Fruit fly (Drosophila melanogaster) whole organism, prepupa: ENCODE results near the gene CG43245.

ENCODE experiments used
- Blimp-1 ChIP-seq: fragments of 200-800 bp; sonication (Bioruptor generic); optimal IDR thresholded peaks from 3 replicates; lab custom pipeline; 2017; ENCODE audit warnings: missing biosample characterization, missing genetic modification characterization, mild to moderate bottlenecking, moderate library complexity, missing genetic modification reagents
- CG10631 ChIP-seq: fragments of 200-800 bp; sonication (Bioruptor generic); optimal IDR thresholded peaks from 2 replicates; lab custom pipeline; 2016; ENCODE audit warnings: missing biosample characterization, missing genetic modification characterization
- CG10669 ChIP-seq: fragments of 200-800 bp; sonication (Bioruptor generic); optimal IDR thresholded peaks from 3 replicates; lab custom pipeline; 2018; ENCODE audit warnings: missing biosample characterization, mild to moderate bottlenecking, missing genetic modification characterization, moderate library complexity
- CG11294 ChIP-seq: fragments of 200-800 bp; sonication (Bioruptor generic); IDR thresholded peaks from 2 replicates; pipeline ENCODE4 v1.3.6; 2022; ENCODE audit warnings: missing biosample characterization, missing genetic modification characterization
- CG11762 ChIP-seq: fragments of 200-800 bp; sonication (Bioruptor generic); optimal IDR thresholded peaks from 3 replicates; lab custom pipeline; 2016; ENCODE audit warnings: missing biosample characterization, missing genetic modification characterization; ENCODE audit not compliant: insufficient read depth
- CG11902 ChIP-seq: fragments of 200-800 bp; sonication (Bioruptor generic); optimal IDR thresholded peaks from 3 replicates; lab custom pipeline; 2016; ENCODE audit warnings: missing biosample characterization, missing genetic modification characterization
- CG15336 ChIP-seq: fragments of 200-800 bp; sonication (Bioruptor generic); IDR thresholded peaks from 2 replicates; pipeline ENCODE4 v1.3.6; 2022; ENCODE audit warnings: missing biosample characterization, missing genetic modification characterization
- CG1621 ChIP-seq: fragments of 200-800 bp; sonication (Bioruptor generic); optimal IDR thresholded peaks from 3 replicates; lab custom pipeline; 2018; ENCODE audit warnings: missing biosample characterization, mild to moderate bottlenecking, missing genetic modification characterization
- CG16779 ChIP-seq: fragments of 200-800 bp; sonication (Bioruptor generic); optimal IDR thresholded peaks from 3 replicates; lab custom pipeline; 2017; ENCODE audit warnings: missing biosample characterization, mild to moderate bottlenecking, missing genetic modification characterization
- CG31627 ChIP-seq: fragments of 200-800 bp; sonication (Bioruptor generic); optimal IDR thresholded peaks from 3 replicates; lab custom pipeline; 2016; ENCODE audit warnings: missing biosample characterization, missing genetic modification characterization
- CG34406 ChIP-seq: fragments of 200-800 bp; sonication (Bioruptor generic); optimal IDR thresholded peaks from 3 replicates; lab custom pipeline; 2016; ENCODE audit warnings: missing biosample characterization, missing genetic modification characterization
- CG6163 ChIP-seq: fragments of 200-800 bp; sonication (Bioruptor generic); IDR thresholded peaks from 3 replicates; pipeline ENCODE4 v1.3.6; 2022; ENCODE audit warnings: missing biosample characterization, missing genetic modification characterization
- CG6276 ChIP-seq: fragments of 200-800 bp; sonication (Bioruptor generic); optimal IDR thresholded peaks from 2 replicates; lab custom pipeline; 2017; ENCODE audit warnings: missing biosample characterization, mild to moderate bottlenecking, missing genetic modification characterization
- CG6792 ChIP-seq: fragments of 200-800 bp; sonication (Bioruptor generic); optimal IDR thresholded peaks from 3 replicates; lab custom pipeline; 2016; ENCODE audit warnings: missing biosample characterization, missing genetic modification characterization
- CG6808 ChIP-seq: fragments of 200-800 bp; sonication (Bioruptor generic); optimal IDR thresholded peaks from 3 replicates; lab custom pipeline; 2017; ENCODE audit warnings: missing biosample characterization, missing genetic modification characterization, mild to moderate bottlenecking, moderate library complexity, missing genetic modification reagents
- CG7368 ChIP-seq: fragments of 200-800 bp; sonication (Bioruptor generic); optimal IDR thresholded peaks from 3 replicates; lab custom pipeline; 2016; ENCODE audit warnings: missing biosample characterization, missing genetic modification characterization
- CG8119 ChIP-seq: fragments of 200-800 bp; sonication (Bioruptor generic); IDR thresholded peaks from 3 replicates; pipeline ENCODE4 v1.3.6; 2022; ENCODE audit warnings: missing biosample characterization, missing genetic modification characterization
- CG8319 ChIP-seq: fragments of 200-800 bp; sonication (Bioruptor generic); optimal IDR thresholded peaks from 3 replicates; lab custom pipeline; 2016; ENCODE audit warnings: missing biosample characterization, missing genetic modification characterization
- CG8632 ChIP-seq: fragments of 200-800 bp; sonication (Bioruptor generic); optimal IDR thresholded peaks from 3 replicates; lab custom pipeline; 2016; ENCODE audit warnings: missing biosample characterization, missing genetic modification characterization
- CG9139 ChIP-seq: fragments of 200-800 bp; sonication (Bioruptor generic); optimal IDR thresholded peaks from 3 replicates; lab custom pipeline; 2017; ENCODE audit warnings: missing biosample characterization, mild to moderate bottlenecking, missing genetic modification characterization
- Eip75B ChIP-seq: fragments of 200-800 bp; sonication (Bioruptor generic); optimal IDR thresholded peaks from 3 replicates; lab custom pipeline; 2016; ENCODE audit warnings: missing biosample characterization, missing genetic modification characterization
- Eip93F ChIP-seq: fragments of 200-800 bp; sonication (Bioruptor generic); optimal IDR thresholded peaks from 2 replicates; lab custom pipeline; 2016; ENCODE audit warnings: missing biosample characterization, mild to moderate bottlenecking, missing genetic modification characterization
- Ets21C ChIP-seq: fragments of 200-800 bp; sonication (Bioruptor generic); optimal IDR thresholded peaks from 3 replicates; lab custom pipeline; 2016; ENCODE audit warnings: missing biosample characterization, missing genetic modification characterization
- Ets96B ChIP-seq: fragments of 200-800 bp; optimal IDR thresholded peaks from 2 replicates; lab custom pipeline; 2019; ENCODE audit warnings: missing biosample characterization, mild to moderate bottlenecking, missing genetic modification characterization, moderate library complexity
- Gug ChIP-seq: fragments of 200-800 bp; sonication (Bioruptor generic); IDR thresholded peaks from 2 replicates; pipeline ENCODE4 v1.3.6; 2022; ENCODE audit warnings: missing biosample characterization, missing genetic modification characterization
- Hr38 ChIP-seq: sonication (Bioruptor generic); optimal IDR thresholded peaks from 2 replicates; lab custom pipeline; 2016; ENCODE audit warnings: missing biosample characterization, missing genetic modification characterization
- Lpt ChIP-seq: fragments of 200-800 bp; sonication (Bioruptor generic); optimal IDR thresholded peaks from 3 replicates; lab custom pipeline; 2016; ENCODE audit warnings: missing biosample characterization, missing genetic modification characterization
- Met ChIP-seq: fragments of 200-800 bp; sonication (Bioruptor generic); optimal IDR thresholded peaks from 3 replicates; lab custom pipeline; 2016; ENCODE audit warnings: missing biosample characterization, missing genetic modification characterization
- OdsH ChIP-seq: fragments of 200-800 bp; sonication (Bioruptor generic); optimal IDR thresholded peaks from 3 replicates; lab custom pipeline; 2016; ENCODE audit warnings: missing biosample characterization, missing genetic modification characterization
- Smox ChIP-seq: fragments of 200-800 bp; sonication (Bioruptor generic); optimal IDR thresholded peaks from 3 replicates; lab custom pipeline; 2016; ENCODE audit warnings: missing biosample characterization, missing genetic modification characterization
- Sox102F ChIP-seq: fragments of 200-800 bp; sonication (Bioruptor generic); optimal IDR thresholded peaks from 2 replicates; lab custom pipeline; 2016; ENCODE audit warnings: missing biosample characterization, mild to moderate bottlenecking, missing genetic modification characterization
- Sox14 ChIP-seq: fragments of 200-800 bp; sonication (Bioruptor generic); optimal IDR thresholded peaks from 3 replicates; lab custom pipeline; 2016; ENCODE audit warnings: missing biosample characterization, missing genetic modification characterization
- Sox15 ChIP-seq: fragments of 200-800 bp; sonication (Bioruptor generic); optimal IDR thresholded peaks from 3 replicates; lab custom pipeline; 2016; ENCODE audit warnings: missing biosample characterization, missing genetic modification characterization
- acj6 ChIP-seq: fragments of 200-800 bp; sonication (Bioruptor generic); optimal IDR thresholded peaks from 3 replicates; lab custom pipeline; 2016; ENCODE audit warnings: missing biosample characterization, missing genetic modification characterization
- dac ChIP-seq: fragments of 200-800 bp; sonication (Bioruptor generic); optimal IDR thresholded peaks from 2 replicates; lab custom pipeline; 2017; ENCODE audit warnings: missing biosample characterization, mild to moderate bottlenecking, missing genetic modification characterization
- dsx ChIP-seq: fragments of 200-800 bp; optimal IDR thresholded peaks from 3 replicates; lab custom pipeline; 2019; ENCODE audit warnings: missing biosample characterization, mild to moderate bottlenecking, missing genetic modification characterization, moderate library complexity; ENCODE audit not compliant: poor library complexity, severe bottlenecking
- esn ChIP-seq: fragments of 200-800 bp; sonication (Bioruptor generic); optimal IDR thresholded peaks from 2 replicates; lab custom pipeline; 2016; ENCODE audit warnings: missing biosample characterization, mild to moderate bottlenecking, missing genetic modification characterization, moderate library complexity
- fd59A ChIP-seq: fragments of 200-800 bp; sonication (Bioruptor generic); optimal IDR thresholded peaks from 2 replicates; lab custom pipeline; 2017; ENCODE audit warnings: missing biosample characterization, mild to moderate bottlenecking, missing genetic modification characterization, missing genetic modification reagents
- fd85E ChIP-seq: fragments of 200-800 bp; sonication (Bioruptor generic); optimal IDR thresholded peaks from 3 replicates; lab custom pipeline; 2016; ENCODE audit warnings: missing biosample characterization, missing genetic modification characterization
- fkh ChIP-seq: fragments of 200-800 bp; sonication (Bioruptor generic); optimal IDR thresholded peaks from 3 replicates; lab custom pipeline; 2017; ENCODE audit warnings: missing biosample characterization, mild to moderate bottlenecking, missing genetic modification characterization, moderate library complexity
- net ChIP-seq: fragments of 200-800 bp; sonication (Bioruptor generic); optimal IDR thresholded peaks from 3 replicates; lab custom pipeline; 2016; ENCODE audit warnings: missing biosample characterization, missing genetic modification characterization
- pdm3 ChIP-seq: fragments of 200-800 bp; sonication (Bioruptor generic); optimal IDR thresholded peaks from 3 replicates; lab custom pipeline; 2016; ENCODE audit warnings: missing biosample characterization, missing genetic modification characterization
- salr ChIP-seq, 2 experiments: fragments of 200-800 bp; sonication (Bioruptor generic); optimal IDR thresholded peaks; 3 replicates each; lab custom pipeline; 2016 to 2018; ENCODE audit warnings: missing biosample characterization in 2 of 2, missing genetic modification characterization in 2 of 2, mild to moderate bottlenecking in 1 of 2
- spab ChIP-seq: fragments of 200-800 bp; sonication (Bioruptor generic); optimal IDR thresholded peaks from 2 replicates; lab custom pipeline; 2017; ENCODE audit warnings: missing biosample characterization, mild to moderate bottlenecking, missing genetic modification characterization, missing genetic modification reagents
- ss ChIP-seq, 2 experiments: fragments of 200-800 bp; sonication (Bioruptor generic); optimal IDR thresholded peaks; 2 replicates in 1 of 2; 3 replicates in 1 of 2; lab custom pipeline; 2017 to 2018; ENCODE audit warnings: mild to moderate bottlenecking in 2 of 2, missing biosample characterization in 2 of 2, missing genetic modification characterization in 2 of 2, moderate library complexity in 1 of 2
- svp ChIP-seq: fragments of 200-800 bp; sonication (Bioruptor generic); peaks from one replicate; lab custom pipeline; 2016; ENCODE audit warnings: missing biosample characterization, missing genetic modification characterization
- topi ChIP-seq: fragments of 200-800 bp; sonication (Bioruptor generic); optimal IDR thresholded peaks from 3 replicates; lab custom pipeline; 2016; ENCODE audit warnings: missing biosample characterization, missing genetic modification characterization
- vri ChIP-seq: fragments of 200-800 bp; sonication (Bioruptor generic); optimal IDR thresholded peaks from 3 replicates; lab custom pipeline; 2016; ENCODE audit warnings: missing biosample characterization, mild to moderate bottlenecking, missing genetic modification characterization

Gene CG43245

DNA sequence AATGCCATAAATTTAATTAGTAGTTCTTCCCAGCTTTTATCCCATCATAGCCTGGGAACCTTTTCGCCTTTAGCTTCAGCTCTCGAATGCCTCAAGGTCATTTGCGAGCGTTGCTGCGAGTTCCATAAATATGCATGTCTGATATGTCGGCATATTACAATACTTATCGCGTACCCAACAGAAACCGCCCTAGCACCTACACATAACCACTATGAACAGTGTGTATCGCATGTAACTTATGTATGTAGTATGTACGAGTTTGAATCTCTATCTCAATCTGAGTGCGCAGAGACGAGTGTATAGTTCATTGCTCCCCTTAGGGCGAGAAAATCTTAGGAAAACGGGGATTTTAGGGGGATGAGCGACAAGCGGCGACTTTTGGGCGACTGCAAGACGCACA is 9.6 kb downstream of the CG43245 start:
- no peak for TF ChIP-seq CG7368 (GFP tag; lab: Kevin White, UChicago)
- no peak for TF ChIP-seq OdsH (GFP tag; lab: Kevin White, UChicago)
- TF ChIP-seq ss (GFP tag; optimal IDR thresholded peaks at IDR 0.05; lab: Kevin White, UChicago), result peak in 1 of 2 experiments; percentile 11

DNA sequence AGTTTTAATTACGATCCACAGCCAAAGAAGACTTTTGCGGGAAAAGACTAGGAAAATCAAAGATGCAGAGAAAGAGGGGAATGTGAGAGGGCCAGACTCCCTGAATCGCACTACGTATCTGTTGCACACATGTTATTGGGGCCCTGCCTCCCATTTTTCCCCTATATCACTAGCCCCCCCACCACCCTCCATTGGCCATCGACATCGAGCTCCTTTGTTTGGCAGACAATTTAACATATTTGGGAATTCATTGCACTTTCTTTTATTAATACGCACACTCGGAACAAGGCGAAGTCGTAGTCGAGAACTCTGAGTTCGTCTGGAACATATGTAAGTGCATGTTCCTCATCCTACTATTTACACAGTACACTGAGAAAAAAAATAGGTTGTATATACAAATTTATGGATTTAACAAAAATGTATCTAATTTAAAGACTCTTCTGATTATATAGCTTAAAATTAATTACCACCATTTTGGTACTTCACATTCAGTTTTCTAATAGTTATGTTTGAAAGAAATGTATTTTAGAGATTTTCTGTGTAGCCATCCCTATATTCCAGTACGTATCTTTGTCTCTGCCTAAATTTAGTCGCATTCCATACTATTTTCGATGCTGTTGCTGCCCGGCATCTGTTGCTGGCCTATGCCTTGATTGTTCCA is 11.4 kb downstream of the CG43245 start:
- TF ChIP-seq CG10669, result peak; percentile 55
- TF ChIP-seq CG8632 (GFP tag; lab: Kevin White, UChicago), result peak; percentile 40
- peak; percentile 69 for TF ChIP-seq dsx
- no peak for TF ChIP-seq CG11294 (GFP tag; lab: Robert Waterston, UW)
- peak; percentile 45 for TF ChIP-seq topi (GFP tag; lab: Kevin White, UChicago)
- peak; percentile 28 for TF ChIP-seq CG31627 (GFP tag; lab: Kevin White, UChicago)
- no peak for TF ChIP-seq CG8319 (GFP tag; lab: Kevin White, UChicago)
- TF ChIP-seq dac (GFP tag; lab: Kevin White, UChicago), result no peak
- peak; percentile 50 for TF ChIP-seq CG34406
- TF ChIP-seq Gug (GFP tag; lab: Robert Waterston, UW), result 0 out of 2 replicates have a peak, but pooled peaks have one; percentile 10
- no peak for TF ChIP-seq vri (GFP tag; lab: Kevin White, UChicago)
- no peak for TF ChIP-seq fkh (GFP tag; lab: Kevin White, UChicago)
- TF ChIP-seq Ets21C (GFP tag; lab: Kevin White, UChicago), result no peak
- TF ChIP-seq Sox102F (GFP tag; lab: Kevin White, UChicago), result no peak
- peak; percentile 51; the same call in 2 of the 3 replicates for TF ChIP-seq CG8119 (GFP tag; lab: Robert Waterston, UW)
- peak; percentile 41 for TF ChIP-seq Sox14 (GFP tag; lab: Kevin White, UChicago)
- peak; percentile 38 for TF ChIP-seq pdm3
- TF ChIP-seq CG6276 (GFP tag; lab: Kevin White, UChicago), result peak; percentile 6
- peak; percentile 55 for TF ChIP-seq net (GFP tag; lab: Kevin White, UChicago)
- peak; percentile 65 for TF ChIP-seq svp (GFP tag; lab: Kevin White, UChicago)
- TF ChIP-seq salr (GFP tag; optimal IDR thresholded peaks at IDR 0.05; lab: Kevin White, UChicago), result peak in 1 of 2 experiments; percentile 49
- TF ChIP-seq Blimp-1, result no peak
- no peak for TF ChIP-seq Hr38 (GFP tag; lab: Kevin White, UChicago)
- peak; percentile 16 for TF ChIP-seq CG6792 (GFP tag; lab: Kevin White, UChicago)
- peak; percentile 37 for TF ChIP-seq Met (GFP tag; lab: Kevin White, UChicago)
- peak; percentile 63; the same call in 2 of the 3 replicates for TF ChIP-seq CG6163
- TF ChIP-seq acj6 (GFP tag; lab: Kevin White, UChicago), result peak; percentile 53
- TF ChIP-seq CG6808 (GFP tag; lab: Kevin White, UChicago), result peak; percentile 34
- TF ChIP-seq CG7368 (GFP tag; lab: Kevin White, UChicago), result no peak
- peak; percentile 18 for TF ChIP-seq Smox (GFP tag; lab: Kevin White, UChicago)
- TF ChIP-seq fd59A, result peak; percentile 33
- TF ChIP-seq CG9139, result peak; percentile 35
- peak; percentile 14 for TF ChIP-seq Lpt
- TF ChIP-seq CG15336 (GFP tag; lab: Robert Waterston, UW), result peak; percentile 60
- TF ChIP-seq CG11762, result peak; percentile 21
- TF ChIP-seq esn (GFP tag; lab: Kevin White, UChicago), result peak; percentile 26
- no peak for TF ChIP-seq CG16779 (tag; lab: Kevin White, UChicago)
- TF ChIP-seq CG10631, result peak; percentile 66
- TF ChIP-seq Eip75B (GFP tag; lab: Kevin White, UChicago), result peak; percentile 53
- no peak for TF ChIP-seq fd85E (GFP tag; lab: Kevin White, UChicago)
- peak; percentile 34 for TF ChIP-seq spab (GFP tag; lab: Kevin White, UChicago)
- TF ChIP-seq Sox15, result no peak
- TF ChIP-seq CG1621 (tag; lab: Kevin White, UChicago), result peak; percentile 12
- peak; percentile 74 for TF ChIP-seq Ets96B (tag; lab: Kevin White, UChicago)
- no peak for TF ChIP-seq Eip93F (GFP tag; lab: Kevin White, UChicago)
- no peak for TF ChIP-seq CG11902
